Worm (Caenorhabditis elegans) whole organism, young adult: Measurements from ENCODE around the gene F59E11.6.

Experiments
- B0035.1 ChIP-seq: sonication (generic microtip); optimal IDR thresholded peaks from 2 replicates; lab custom pipeline; 2016; ENCODE audit warnings: missing genetic modification characterization, mild to moderate bottlenecking, missing compliant biosample characterization, missing genotype, missing genetic modification reagents
- C06A6.2 ChIP-seq: fragments of 200-800 bp; sonication (Bioruptor generic); conservative IDR thresholded peaks from 2 replicates; pipeline ENCODE4 v1.3.6; 2022; ENCODE audit warnings: missing genetic modification characterization, missing compliant biosample characterization
- F10E7.11 ChIP-seq: sonication (generic microtip); optimal IDR thresholded peaks from 2 replicates; lab custom pipeline; 2017; ENCODE audit warnings: mild to moderate bottlenecking, missing genetic modification characterization, moderate library complexity, missing compliant biosample characterization
- F23B12.7 ChIP-seq: sonication (generic microtip); optimal IDR thresholded peaks from 2 replicates; lab custom pipeline; 2017; ENCODE audit warnings: missing genetic modification characterization, mild to moderate bottlenecking, missing compliant biosample characterization, antibody characterized with exemption, moderate library complexity; ENCODE audit not compliant: insufficient read depth
- F33H1.4 ChIP-seq: fragments of 200-800 bp; sonication (Bioruptor generic); IDR thresholded peaks from 2 replicates; pipeline ENCODE4 v1.3.6; 2022; ENCODE audit warnings: missing genetic modification reagents, missing genetic modification characterization, missing compliant biosample characterization
- F37B4.10 ChIP-seq: fragments of 200-800 bp; sonication (Bioruptor generic); IDR thresholded peaks from 2 replicates; pipeline ENCODE4 v1.3.6; 2022; ENCODE audit warnings: missing genetic modification characterization, missing compliant biosample characterization
- F55B11.4 ChIP-seq: sonication (generic microtip); optimal IDR thresholded peaks from 2 replicates; lab custom pipeline; 2016; ENCODE audit warnings: missing compliant biosample characterization, missing genetic modification characterization, borderline replicate concordance; ENCODE audit not compliant: insufficient read depth
- T26A5.8 ChIP-seq: sonication (generic microtip); optimal IDR thresholded peaks from 2 replicates; lab custom pipeline; 2016; ENCODE audit warnings: missing genetic modification characterization, missing compliant biosample characterization
- Y53G8AR.9 ChIP-seq: fragments of 200-800 bp; sonication (Bioruptor generic); conservative IDR thresholded peaks from 2 replicates; pipeline ENCODE4 v1.3.6; 2022; ENCODE audit warnings: missing genetic modification reagents, missing genetic modification characterization, missing compliant biosample characterization
- Y56A3A.18 ChIP-seq: fragments of 200-800 bp; sonication (Bioruptor generic); IDR thresholded peaks from 2 replicates; pipeline ENCODE4 v1.3.6; 2022; ENCODE audit warnings: missing genetic modification reagents, missing genetic modification characterization, missing compliant biosample characterization
- Y67H2A.10 ChIP-seq: fragments of 200-800 bp; sonication (Bioruptor generic); conservative IDR thresholded peaks from 2 replicates; pipeline ENCODE4 v1.3.6; 2022; ENCODE audit warnings: missing genetic modification reagents, missing genetic modification characterization, missing compliant biosample characterization
- Y95B8A.8 ChIP-seq: fragments of 200-800 bp; sonication (Bioruptor generic); IDR thresholded peaks from 2 replicates; pipeline ENCODE4 v1.3.6; 2022; ENCODE audit warnings: missing genetic modification reagents, missing genetic modification characterization, missing compliant biosample characterization
- ama-1 ChIP-seq, 3 experiments: fragments of 150-350 bp in 1 of 3; sonication (generic microtip) in 2 of 3; optimal IDR thresholded peaks; 2 replicates each; lab custom pipeline; 2014 to 2018; ENCODE audit warnings: missing biosample characterization in 2 of 3, missing genetic modification characterization in 2 of 3, missing genetic modification reagents in 2 of 3
- atf-7 ChIP-seq: sonication (generic microtip); optimal IDR thresholded peaks from 2 replicates; lab custom pipeline; 2017; ENCODE audit warnings: mild to moderate bottlenecking, missing genetic modification characterization, missing compliant biosample characterization
- athp-1 ChIP-seq: sonication (generic microtip); optimal IDR thresholded peaks from 2 replicates; lab custom pipeline; 2017; ENCODE audit warnings: mild to moderate bottlenecking, missing genetic modification characterization, missing compliant biosample characterization
- ceh-27 ChIP-seq: fragments of 200-800 bp; sonication (Bioruptor generic); optimal IDR thresholded peaks from 2 replicates; lab custom pipeline; 2018; ENCODE audit warnings: mild to moderate bottlenecking, missing genetic modification characterization, moderate library complexity, missing compliant biosample characterization
- ceh-79 ChIP-seq: sonication (generic microtip); optimal IDR thresholded peaks from 2 replicates; lab custom pipeline; 2017; ENCODE audit warnings: mild to moderate bottlenecking, missing genetic modification characterization, missing compliant biosample characterization
- chd-7 ChIP-seq: sonication (generic microtip); optimal IDR thresholded peaks from 2 replicates; lab custom pipeline; 2016; ENCODE audit warnings: mild to moderate bottlenecking, missing genetic modification characterization, moderate library complexity, missing compliant biosample characterization
- die-1 ChIP-seq: sonication (generic microtip); optimal IDR thresholded peaks from 2 replicates; lab custom pipeline; 2016; ENCODE audit warnings: missing genotype, mild to moderate bottlenecking, missing genetic modification characterization, missing compliant biosample characterization
- dox-1 ChIP-seq: fragments of 200-800 bp; sonication (Bioruptor generic); IDR thresholded peaks from 2 replicates; pipeline ENCODE4 v1.3.6; 2022; ENCODE audit warnings: missing genetic modification reagents, missing genetic modification characterization, missing compliant biosample characterization
- efl-1 ChIP-seq: fragments of 150-350 bp; optimal IDR thresholded peaks from 2 replicates; lab custom pipeline; 2014; ENCODE audit warnings: missing biosample characterization, missing genetic modification reagents, missing genetic modification characterization
- ets-4 ChIP-seq: fragments of 200-800 bp; sonication (Bioruptor generic); optimal IDR thresholded peaks from 2 replicates; lab custom pipeline; 2018; ENCODE audit warnings: mild to moderate bottlenecking, missing genetic modification characterization, missing compliant biosample characterization
- fkh-3 ChIP-seq: sonication (generic microtip); optimal IDR thresholded peaks from 2 replicates; lab custom pipeline; 2016; ENCODE audit warnings: mild to moderate bottlenecking, missing genetic modification characterization, missing compliant biosample characterization
- hmg-20 ChIP-seq: fragments of 200-800 bp; sonication (Bioruptor generic); IDR thresholded peaks from 2 replicates; pipeline ENCODE4 v1.3.6; 2022; ENCODE audit warnings: missing genetic modification reagents, missing genetic modification characterization, missing compliant biosample characterization
- let-526 ChIP-seq: fragments of 200-800 bp; sonication (Bioruptor generic); IDR thresholded peaks from 2 replicates; pipeline ENCODE4 v1.3.6; 2022; ENCODE audit warnings: missing genetic modification reagents, missing genetic modification characterization, missing compliant biosample characterization
- lin-35 ChIP-seq, 3 experiments: fragments of 150-350 bp in 2 of 3; sonication (generic microtip) in 1 of 3; optimal IDR thresholded peaks; 2 replicates each; lab custom pipeline; 2014 to 2018; ENCODE audit warnings: missing biosample characterization in 3 of 3, missing genetic modification characterization in 3 of 3, missing genetic modification reagents in 3 of 3
- lir-1 ChIP-seq: fragments of 200-800 bp; sonication (Bioruptor generic); conservative IDR thresholded peaks from 2 replicates; pipeline ENCODE4 v1.3.6; 2022; ENCODE audit warnings: missing genetic modification reagents, missing genetic modification characterization, missing compliant biosample characterization
- lsl-1 ChIP-seq: fragments of 200-800 bp; sonication (Bioruptor generic); optimal IDR thresholded peaks from 2 replicates; lab custom pipeline; 2018; ENCODE audit warnings: mild to moderate bottlenecking, missing genetic modification characterization, moderate library complexity, missing compliant biosample characterization
- madf-8 ChIP-seq: fragments of 200-800 bp; sonication (Bioruptor generic); conservative IDR thresholded peaks from 2 replicates; pipeline ENCODE4 v1.3.6; 2022; ENCODE audit warnings: missing genetic modification reagents, missing genetic modification characterization, missing compliant biosample characterization
- nfya-1 ChIP-seq: sonication (generic microtip); optimal IDR thresholded peaks from 2 replicates; lab custom pipeline; 2017; ENCODE audit warnings: antibody characterized with exemption, missing compliant biosample characterization, missing genetic modification characterization, borderline replicate concordance; ENCODE audit not compliant: insufficient read depth
- nfyb-1 ChIP-seq: fragments of 200-800 bp; sonication (Bioruptor generic); IDR thresholded peaks from 2 replicates; pipeline ENCODE4 v1.3.6; 2022; ENCODE audit warnings: missing genetic modification reagents, missing genetic modification characterization, missing compliant biosample characterization
- snpc-1.1 ChIP-seq: sonication (generic microtip); optimal IDR thresholded peaks from 2 replicates; lab custom pipeline; 2017; ENCODE audit warnings: missing genetic modification characterization, mild to moderate bottlenecking, missing compliant biosample characterization, antibody characterized with exemption, moderate library complexity, missing genotype, missing genetic modification reagents; ENCODE audit not compliant: insufficient read depth
- snpc-1.3 ChIP-seq: sonication (generic microtip); optimal IDR thresholded peaks from 2 replicates; lab custom pipeline; 2017; ENCODE audit warnings: missing genetic modification characterization, mild to moderate bottlenecking, missing compliant biosample characterization, antibody characterized with exemption, moderate library complexity, missing genotype, missing genetic modification reagents; ENCODE audit not compliant: insufficient read depth
- tbp1 ChIP-seq: fragments of 200-800 bp; sonication (Bioruptor generic); optimal IDR thresholded peaks from 2 replicates; lab custom pipeline; 2018; ENCODE audit warnings: mild to moderate bottlenecking, missing genetic modification characterization, missing compliant biosample characterization
- zfh-2 ChIP-seq: fragments of 200-800 bp; sonication (Bioruptor generic); conservative IDR thresholded peaks from 2 replicates; pipeline ENCODE4 v1.3.6; 2022; ENCODE audit warnings: missing genetic modification reagents, missing genetic modification characterization, missing compliant biosample characterization
- zim-3 ChIP-seq: sonication (generic microtip); optimal IDR thresholded peaks from 2 replicates; lab custom pipeline; 2017; ENCODE audit warnings: mild to moderate bottlenecking, missing genetic modification characterization, moderate library complexity, missing compliant biosample characterization
- ztf-25 ChIP-seq: fragments of 200-800 bp; sonication (Bioruptor generic); IDR thresholded peaks from 2 replicates; pipeline ENCODE4 v1.3.6; 2022; ENCODE audit warnings: missing genetic modification reagents, missing genetic modification characterization, missing compliant biosample characterization
- ztf-28 ChIP-seq: fragments of 200-800 bp; sonication (Bioruptor generic); IDR thresholded peaks from 2 replicates; pipeline ENCODE4 v1.3.6; 2022; ENCODE audit warnings: missing genetic modification reagents, missing genetic modification characterization, missing compliant biosample characterization
- ztf-3 ChIP-seq: fragments of 200-800 bp; sonication (Bioruptor generic); optimal IDR thresholded peaks from 2 replicates; lab custom pipeline; 2018; ENCODE audit warnings: mild to moderate bottlenecking, missing genetic modification characterization, missing compliant biosample characterization

F59E11.6 gene

DNA sequence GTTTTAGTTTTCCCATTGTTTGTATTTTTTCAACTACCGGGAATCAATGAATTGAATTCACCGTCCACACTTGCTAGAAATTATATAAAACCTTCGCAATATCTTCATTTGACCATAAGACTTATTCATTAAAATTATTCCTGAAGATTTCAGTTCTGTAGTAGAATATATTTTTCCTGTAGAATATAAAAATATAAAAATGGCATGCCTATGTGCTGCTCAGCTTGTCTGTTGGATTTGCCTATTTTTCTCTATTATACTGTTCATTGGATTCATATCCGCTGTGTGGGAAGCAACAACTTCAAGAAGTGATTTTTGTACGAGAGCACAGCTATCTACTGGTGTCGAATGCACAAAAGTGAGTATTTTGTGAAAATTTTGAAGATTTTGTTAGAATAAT is at the start of gene F59E11.6:
F59E11.6 (plus strand) TSS at position 111 of the 400 bp plus-strand sequence.
- TF ChIP-seq Y56A3A.18, result no peak
- TF ChIP-seq F23B12.7, result no peak
- no peak for TF ChIP-seq nfyb-1
- TF ChIP-seq dox-1, result no peak
- TF ChIP-seq chd-7 (tag; lab: Kevin White, UChicago), result no peak
- TF ChIP-seq ztf-28 (GFP tag; lab: Robert Waterston, UW), result no peak
- TF ChIP-seq ztf-3, result no peak
- TF ChIP-seq ceh-27 (GFP tag; lab: Kevin White, UChicago), result no peak
- no peak for TF ChIP-seq nfya-1 (tag; lab: Kevin White, UChicago)
- no peak for TF ChIP-seq C06A6.2 (GFP tag; lab: Robert Waterston, UW)

DNA sequence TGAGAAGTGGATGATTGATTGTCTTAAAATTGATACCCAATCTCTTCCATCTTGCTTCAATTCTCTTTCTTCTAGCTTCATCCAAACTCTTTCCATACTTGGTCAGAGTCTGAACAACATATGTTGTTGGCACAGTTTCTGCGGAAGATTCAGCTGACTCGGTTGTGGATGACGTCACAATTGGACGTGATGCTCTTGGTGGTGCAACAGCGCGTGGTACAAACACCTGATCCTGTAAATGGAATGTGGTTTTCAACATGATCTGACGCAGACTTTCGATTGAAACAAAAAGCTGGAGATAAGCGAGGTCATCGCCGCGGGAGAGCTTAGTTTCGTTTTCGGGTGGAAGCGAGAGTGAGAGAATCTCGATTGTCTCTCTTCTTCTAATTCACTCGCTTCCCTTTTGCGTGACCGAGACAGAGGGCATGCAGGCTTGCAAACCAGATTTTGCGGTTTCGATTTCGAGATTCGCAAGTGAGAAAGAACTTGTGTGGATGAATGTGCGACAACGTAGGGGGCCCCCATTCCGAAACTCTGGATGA is 49.1 kb upstream of the F59E11.6 start:
- TF ChIP-seq F37B4.10 (GFP tag; lab: Robert Waterston, UW) (no peak), zfh-2 (0 out of 2 replicates have a peak, but pooled peaks have one; percentile 27)

DNA sequence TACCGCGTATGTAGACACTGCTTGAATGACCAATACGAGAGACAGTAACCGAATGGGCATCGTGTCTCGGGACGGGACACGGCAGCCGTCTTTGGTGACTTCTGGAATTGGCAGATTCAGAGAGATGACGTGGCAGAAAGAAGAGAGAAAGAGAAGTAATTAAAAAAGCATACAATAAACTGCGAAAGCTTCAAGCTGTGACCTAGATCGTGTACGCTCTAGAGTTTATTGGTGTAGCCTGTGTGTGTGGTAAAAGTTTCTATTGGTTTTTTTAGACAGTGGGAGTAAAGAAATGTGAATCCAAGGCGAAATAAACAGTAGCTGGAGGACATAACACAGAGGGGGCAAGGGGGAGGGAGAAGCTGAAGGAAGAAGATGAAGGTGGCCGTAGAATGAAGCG is 47.6 kb upstream of the F59E11.6 start, which contains the start of gene T19A5.3:
T19A5.3 (minus strand) TSS at position 101 of the 400 bp plus-strand sequence.
- TF ChIP-seq tbp1 (GFP tag; lab: Kevin White, UChicago) (no peak), athp-1 (tag; lab: Kevin White, UChicago) (no peak), snpc-1.3 (tag; lab: Kevin White, UChicago) (no peak), ztf-28 (GFP tag; lab: Robert Waterston, UW) (no peak), zim-3 (tag; lab: Kevin White, UChicago) (no peak), lin-35 (GFP tag; optimal IDR thresholded peaks at IDR 0.05; lab: Kevin White, UChicago) (no peak), fkh-3 (tag; lab: Kevin White, UChicago) (no peak), lsl-1 (no peak), die-1 (no peak), snpc-1.1 (tag; lab: Kevin White, UChicago) (no peak), hmg-20 (GFP tag; lab: Robert Waterston, UW) (no peak), dox-1 (no peak), T26A5.8 (tag; lab: Kevin White, UChicago) (no peak), F55B11.4 (tag; lab: Kevin White, UChicago) (no peak), ama-1 (optimal IDR thresholded peaks at IDR 0.05; lab: Kevin White, UChicago) (no peak), ama-1 (GFP tag; optimal IDR thresholded peaks at IDR 0.05; lab: Kevin White, UChicago) (no peak), efl-1 (GFP tag; lab: Kevin White, UChicago) (no peak), ztf-25 (GFP tag; lab: Robert Waterston, UW) (no peak), Y53G8AR.9 (GFP tag; lab: Robert Waterston, UW) (no peak), Y95B8A.8 (GFP tag; lab: Robert Waterston, UW) (no peak)

DNA sequence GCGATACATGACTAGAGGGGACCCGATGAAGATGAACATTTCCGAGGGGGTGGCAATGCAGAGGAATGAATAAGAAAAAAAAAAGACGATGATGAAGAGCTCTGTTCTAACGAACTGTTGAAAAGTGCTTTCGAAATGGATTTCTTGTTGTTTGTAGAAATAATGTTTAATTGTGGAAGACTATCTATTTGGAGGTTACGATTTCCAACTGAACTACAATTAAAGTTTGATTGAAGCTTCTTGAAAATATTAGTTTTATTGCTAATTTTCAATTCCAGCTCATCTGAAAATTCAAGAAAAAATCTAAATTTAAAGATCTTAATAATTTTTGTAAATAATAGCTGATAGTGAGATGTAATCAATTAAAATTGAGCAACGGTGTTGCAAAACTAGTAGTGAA is 47.1 kb upstream of the F59E11.6 start:
- TF ChIP-seq ceh-79 (tag; lab: Kevin White, UChicago) (no peak), F55B11.4 (tag; lab: Kevin White, UChicago) (no peak), F10E7.11 (tag; lab: Kevin White, UChicago) (no peak), chd-7 (tag; lab: Kevin White, UChicago) (no peak), let-526 (GFP tag; lab: Robert Waterston, UW) (no peak), B0035.1 (tag; lab: Kevin White, UChicago) (no peak), Y67H2A.10 (no peak), lir-1 (GFP tag; lab: Robert Waterston, UW) (no peak), madf-8 (GFP tag; lab: Robert Waterston, UW) (no peak), F33H1.4 (GFP tag; lab: Robert Waterston, UW) (no peak), ets-4 (GFP tag; lab: Kevin White, UChicago) (no peak), atf-7 (tag; lab: Kevin White, UChicago) (no peak)
